Worm (Caenorhabditis elegans): Measurements from ENCODE around the gene M04D8.4.

DNA sequence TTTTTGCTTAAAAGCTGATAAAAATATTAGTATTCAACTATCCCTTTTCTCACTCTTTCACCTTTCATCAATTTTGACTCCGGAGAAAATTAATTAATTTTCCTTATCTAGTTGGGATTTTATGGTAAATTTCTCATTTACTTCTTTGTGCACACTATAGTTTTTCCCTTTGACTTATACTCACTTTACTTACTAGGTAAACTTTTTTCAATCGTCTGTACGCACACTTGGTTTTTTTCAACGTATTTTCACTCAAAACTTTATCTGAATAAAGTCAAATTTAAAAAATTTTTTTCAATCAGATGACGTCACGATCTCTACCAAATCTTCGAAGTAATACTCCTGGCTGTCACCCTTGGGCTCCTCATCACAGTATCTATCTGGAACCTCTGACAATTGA is 18.3 kb downstream of the M04D8.4 start, which contains the start of gene C05B5.16:
- TF ChIP-seq sea-2 (GFP tag; optimal IDR thresholded peaks at IDR 0.05) (no peak), hmg-11 (tag; optimal IDR thresholded peaks at IDR 0.05) (no peak), nhr-67 (tag; optimal IDR thresholded peaks at IDR 0.05) (no peak), ztf-4 (tag; optimal IDR thresholded peaks at IDR 0.05) (no peak)
